Worm (Caenorhabditis elegans) whole organism, late embryonic: ENCODE measurements around the gene W07G4.5.

Source experiments
- K02D7.2 ChIP-seq: sonication (generic microtip); optimal IDR thresholded peaks from 2 replicates; lab custom pipeline; 2017; ENCODE audit warnings: mild to moderate bottlenecking, missing genetic modification characterization, missing compliant biosample characterization
- ama-1 ChIP-seq: fragments of 150-350 bp; optimal IDR thresholded peaks from 2 replicates; lab custom pipeline; 2014
- ceh-30 ChIP-seq: fragments of 150-350 bp; optimal IDR thresholded peaks from 2 replicates; lab custom pipeline; 2014; ENCODE audit warnings: missing biosample characterization, missing genetic modification characterization
- ceh-9 ChIP-seq: sonication (generic microtip); optimal IDR thresholded peaks from 2 replicates; lab custom pipeline; 2016; ENCODE audit warnings: mild to moderate bottlenecking, missing genetic modification characterization, inconsistent platforms, missing compliant biosample characterization
- fkh-10 ChIP-seq: fragments of 150-350 bp; optimal IDR thresholded peaks from 2 replicates; lab custom pipeline; 2014; ENCODE audit warnings: missing biosample characterization, missing genetic modification reagents, missing genetic modification characterization
- lin-11 ChIP-seq: fragments of 200-800 bp; sonication (Bioruptor generic); optimal IDR thresholded peaks from 2 replicates; lab custom pipeline; 2018; ENCODE audit warnings: mild to moderate bottlenecking, missing genetic modification characterization, missing compliant biosample characterization
- pag-3 ChIP-seq: sonication (generic microtip); optimal IDR thresholded peaks from 2 replicates; lab custom pipeline; 2016; ENCODE audit warnings: missing compliant biosample characterization, missing genetic modification characterization, borderline replicate concordance
- sox-4 ChIP-seq: sonication (generic microtip); optimal IDR thresholded peaks from 2 replicates; lab custom pipeline; 2017; ENCODE audit warnings: mild to moderate bottlenecking, missing genetic modification characterization, inconsistent platforms, missing compliant biosample characterization
- ttx-3 ChIP-seq: sonication (generic microtip); optimal IDR thresholded peaks from 2 replicates; lab custom pipeline; 2016; ENCODE audit warnings: missing genetic modification reagents, missing genetic modification characterization, missing compliant biosample characterization

DNA sequence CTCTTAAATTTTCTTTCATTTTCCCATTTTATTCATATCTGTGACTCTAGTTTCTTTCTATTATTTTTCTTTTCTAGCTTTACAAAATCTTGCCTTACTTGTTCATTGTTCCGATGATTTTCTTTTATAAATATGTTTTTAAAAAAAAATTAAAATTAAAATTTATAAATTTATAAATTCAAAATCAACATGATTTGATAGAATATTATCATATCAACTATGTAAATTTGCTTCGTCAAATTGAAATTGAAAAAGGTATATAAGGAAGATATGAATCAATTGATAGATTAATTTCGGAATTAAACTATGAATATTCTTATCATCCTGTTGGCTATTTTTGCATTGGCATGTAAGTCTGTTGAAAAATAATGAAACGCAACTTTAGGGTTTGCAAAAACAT, 14.6 kb upstream of the W07G4.5 start, which contains the start of gene W07G4.1:
- no peak for TF ChIP-seq lin-11
- TF ChIP-seq ama-1 (lab: Kevin White, UChicago): no peak
- TF ChIP-seq pag-3 (tag; lab: Kevin White, UChicago): no peak
- no peak for TF ChIP-seq sox-4 (tag; lab: Kevin White, UChicago)
- TF ChIP-seq ttx-3 (tag; lab: Kevin White, UChicago): no peak
- TF ChIP-seq K02D7.2 (tag; lab: Kevin White, UChicago): no peak
- no peak for TF ChIP-seq ceh-30 (tag; lab: Kevin White, UChicago)
- no peak for TF ChIP-seq ceh-9 (tag; lab: Kevin White, UChicago)
- no peak for TF ChIP-seq fkh-10 (GFP tag; lab: Kevin White, UChicago)
